Worm (Caenorhabditis elegans): ENCODE results near the gene ifas-2.

The ifas-2 gene

ce11 chrV:16888788-16889325, at the start of gene ifas-2, which contains the start of gene fbxa-44:
Gene ifas-2 (minus strand): TSS chrV:16888888.
Gene fbxa-44 (plus strand): TSS chrV:16889275.
- TF ChIP-seq dao-5 (tag; optimal IDR thresholded peaks at IDR 0.05): no peak
- TF ChIP-seq him-1 (tag; optimal IDR thresholded peaks at IDR 0.05): no peak
- TF ChIP-seq W03F9.2 (tag; optimal IDR thresholded peaks at IDR 0.05): no peak

ce11 chrV:16927345-16927744, 38.7 kb upstream of the ifas-2 start, which contains the start of gene Y102A5C.36:
Gene Y102A5C.36 (minus strand): TSS chrV:16927445.
- no peak for TF ChIP-seq W03F9.2 (tag; optimal IDR thresholded peaks at IDR 0.05)
- no peak for TF ChIP-seq him-1 (tag; optimal IDR thresholded peaks at IDR 0.05)
- no peak for TF ChIP-seq dao-5 (tag; optimal IDR thresholded peaks at IDR 0.05)

- TF ChIP-seq W03F9.2 (tag; optimal IDR thresholded peaks at IDR 0.05) (no peak), dao-5 (tag; optimal IDR thresholded peaks at IDR 0.05) (no peak), him-1 (tag; optimal IDR thresholded peaks at IDR 0.05) (no peak)
These were observed 33.3 kb upstream of the ifas-2 start, which contains the start of gene Y102A5C.4 for ce11 chrV:16921952-16922351. Gene Y102A5C.4 (plus strand): TSS chrV:16922252.

- TF ChIP-seq him-1 (tag; optimal IDR thresholded peaks at IDR 0.05) (no peak), W03F9.2 (tag; optimal IDR thresholded peaks at IDR 0.05) (no peak), dao-5 (tag; optimal IDR thresholded peaks at IDR 0.05) (no peak)
These were observed 31.0 kb upstream of the ifas-2 start for ce11 chrV:16919675-16920074.

- TF ChIP-seq him-1 (tag; optimal IDR thresholded peaks at IDR 0.05): no peak
These were observed 29.7 kb upstream of the ifas-2 start, which contains the start of the genes fbxa-206 and Y102A5C.2 for ce11 chrV:16918378-16918777. Gene fbxa-206 (minus strand): TSS chrV:16918478. Gene Y102A5C.2 (plus strand): TSS chrV:16918731.

ce11 chrV:16916079-16916478, 27.4 kb upstream of the ifas-2 start, which contains the start of gene F09C6.10:
Gene F09C6.10 (minus strand): TSS chrV:16916179.
- TF ChIP-seq W03F9.2 (tag; optimal IDR thresholded peaks at IDR 0.05) (no peak), him-1 (tag; optimal IDR thresholded peaks at IDR 0.05) (no peak), dao-5 (tag; optimal IDR thresholded peaks at IDR 0.05) (no peak)

- no peak for TF ChIP-seq him-1 (tag; optimal IDR thresholded peaks at IDR 0.05)
- TF ChIP-seq W03F9.2 (tag; optimal IDR thresholded peaks at IDR 0.05): no peak
- no peak for TF ChIP-seq dao-5 (tag; optimal IDR thresholded peaks at IDR 0.05)
These were observed 23.2 kb upstream of the ifas-2 start, which contains the start of gene nhr-116 for ce11 chrV:16911934-16912333. Gene nhr-116 (plus strand): TSS chrV:16912234.

- TF ChIP-seq W03F9.2 (tag; optimal IDR thresholded peaks at IDR 0.05): no peak
These were observed 22.6 kb upstream of the ifas-2 start for ce11 chrV:16911294-16911693.

- TF ChIP-seq him-1 (tag; optimal IDR thresholded peaks at IDR 0.05): no peak
- TF ChIP-seq dao-5 (tag; optimal IDR thresholded peaks at IDR 0.05): no peak
- TF ChIP-seq W03F9.2 (tag; optimal IDR thresholded peaks at IDR 0.05): no peak
These were observed 22.2 kb upstream of the ifas-2 start for ce11 chrV:16910864-16911263.

ce11 chrV:16909871-16910270, 21.2 kb upstream of the ifas-2 start, which contains the start of gene F09C6.16:
Gene F09C6.16 (minus strand): TSS chrV:16909971.
- TF ChIP-seq him-1 (tag; optimal IDR thresholded peaks at IDR 0.05): no peak
- no peak for TF ChIP-seq dao-5 (tag; optimal IDR thresholded peaks at IDR 0.05)
- no peak for TF ChIP-seq W03F9.2 (tag; optimal IDR thresholded peaks at IDR 0.05)

ce11 chrV:16904612-16905011, 15.9 kb upstream of the ifas-2 start, which contains the start of gene nhr-262:
Gene nhr-262 (plus strand): TSS chrV:16904912.
- TF ChIP-seq him-1 (tag; optimal IDR thresholded peaks at IDR 0.05) (no peak), W03F9.2 (tag; optimal IDR thresholded peaks at IDR 0.05) (no peak), dao-5 (tag; optimal IDR thresholded peaks at IDR 0.05) (no peak)

- no peak for TF ChIP-seq him-1 (tag; optimal IDR thresholded peaks at IDR 0.05)
- no peak for TF ChIP-seq dao-5 (tag; optimal IDR thresholded peaks at IDR 0.05)
- TF ChIP-seq W03F9.2 (tag; optimal IDR thresholded peaks at IDR 0.05): no peak
These were observed 14.0 kb upstream of the ifas-2 start, which contains the start of gene srd-68 for ce11 chrV:16902726-16903125. Gene srd-68 (minus strand): TSS chrV:16902826.

ce11 chrV:16899355-16899754, 10.7 kb upstream of the ifas-2 start, which contains the start of gene fbxa-45:
Gene fbxa-45 (minus strand): TSS chrV:16899455.
- TF ChIP-seq W03F9.2 (tag; optimal IDR thresholded peaks at IDR 0.05): no peak
- no peak for TF ChIP-seq dao-5 (tag; optimal IDR thresholded peaks at IDR 0.05)
- TF ChIP-seq him-1 (tag; optimal IDR thresholded peaks at IDR 0.05): no peak

- TF ChIP-seq him-1 (tag; optimal IDR thresholded peaks at IDR 0.05) (no peak), W03F9.2 (tag; optimal IDR thresholded peaks at IDR 0.05) (no peak), dao-5 (tag; optimal IDR thresholded peaks at IDR 0.05) (no peak)
These were observed 4.8 kb upstream of the ifas-2 start, which contains the start of gene F09C6.15 for ce11 chrV:16893440-16893839. Gene F09C6.15 (plus strand): TSS chrV:16893740.

- TF ChIP-seq dao-5 (tag; optimal IDR thresholded peaks at IDR 0.05) (no peak), W03F9.2 (tag; optimal IDR thresholded peaks at IDR 0.05) (no peak), him-1 (tag; optimal IDR thresholded peaks at IDR 0.05) (no peak)
These were observed 3.9 kb downstream of the ifas-2 start, which contains the start of gene F09C6.13 for ce11 chrV:16884744-16885143. Gene F09C6.13 (plus strand): TSS chrV:16885044.
